Worm (Caenorhabditis elegans): ENCODE data around the gene evl-20.

DNA sequence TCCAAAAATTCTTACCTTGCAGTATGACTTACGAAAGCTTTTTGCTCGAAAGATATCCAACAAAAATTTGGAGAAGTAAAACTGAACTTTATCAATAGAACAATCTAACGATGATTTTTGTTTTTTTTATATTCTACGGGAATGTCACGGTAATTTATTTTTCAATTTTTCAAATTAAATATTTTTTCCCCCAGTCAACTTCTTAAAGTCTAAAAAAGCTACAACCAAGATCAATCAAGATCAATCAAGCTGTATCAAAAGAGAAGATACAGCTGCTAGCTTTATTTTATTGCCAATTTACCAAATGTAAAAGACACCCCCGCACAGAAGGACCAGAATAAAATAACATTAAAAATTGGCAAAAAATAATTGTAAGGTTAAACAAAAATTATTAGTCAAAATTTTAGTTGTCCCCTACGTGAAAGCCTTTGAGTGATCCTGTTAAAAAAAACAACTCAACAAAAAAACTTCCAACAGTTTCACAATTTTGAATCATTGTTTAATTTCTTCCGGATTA, 31.3 kb downstream of the evl-20 start, which contains the start of the genes M05D6.1 and M05D6.3:
- TF ChIP-seq klf-2 (GFP tag; conservative IDR thresholded peaks at IDR 0.05) (no peak), ztf-23 (GFP tag; IDR thresholded peaks at IDR 0.05) (no peak), med-1 (GFP tag; optimal IDR thresholded peaks at IDR 0.05; ENCODE audit: insufficient read depth) (no peak), tab-1 (GFP tag; IDR thresholded peaks at IDR 0.05) (no peak), flt-1 (GFP tag; IDR thresholded peaks at IDR 0.05) (no peak)

Data from whole organism, midembryonic.